Worm (Caenorhabditis elegans): Measurements from ENCODE around the gene W04E12.9.

W04E12.9 gene

DNA sequence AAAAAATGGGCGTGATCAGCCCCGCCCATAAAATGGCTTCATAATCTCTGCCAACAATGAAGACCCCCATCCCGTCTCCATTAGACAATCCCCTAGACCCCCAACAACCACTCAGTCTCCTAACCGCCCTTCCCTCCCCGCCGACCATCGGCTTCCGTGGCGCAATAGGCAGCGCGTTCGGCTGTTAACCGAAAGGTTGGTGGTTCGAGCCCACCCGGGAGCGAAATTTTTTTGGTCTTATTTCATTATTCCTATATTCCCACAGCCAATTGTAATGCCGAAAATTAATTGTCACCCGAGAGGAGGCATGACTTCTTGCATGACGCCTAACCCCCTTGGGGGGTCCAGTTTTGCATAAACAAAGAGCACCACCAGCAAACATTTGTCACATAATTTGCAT, 33.5 kb upstream of the W04E12.9 start (continued):
- TF ChIP-seq zag-1 (tag; optimal IDR thresholded peaks at IDR 0.05), result no peak
- TF ChIP-seq unc-30 (tag; optimal IDR thresholded peaks at IDR 0.05), result no peak
- TF ChIP-seq hlh-4 (tag; optimal IDR thresholded peaks at IDR 0.05), result no peak
- no peak for TF ChIP-seq fkh-10 (GFP tag; optimal IDR thresholded peaks at IDR 0.05)
- no peak for TF ChIP-seq ama-1 (optimal IDR thresholded peaks at IDR 0.05)
- no peak for TF ChIP-seq nhr-237 (tag; optimal IDR thresholded peaks at IDR 0.05)
- peak; percentile 5 for TF ChIP-seq unc-130 (tag; optimal IDR thresholded peaks at IDR 0.05)
- peak in 1 of 3 experiments; percentile 14 for TF ChIP-seq ceh-82 (tag; optimal IDR thresholded peaks at IDR 0.05)

DNA sequence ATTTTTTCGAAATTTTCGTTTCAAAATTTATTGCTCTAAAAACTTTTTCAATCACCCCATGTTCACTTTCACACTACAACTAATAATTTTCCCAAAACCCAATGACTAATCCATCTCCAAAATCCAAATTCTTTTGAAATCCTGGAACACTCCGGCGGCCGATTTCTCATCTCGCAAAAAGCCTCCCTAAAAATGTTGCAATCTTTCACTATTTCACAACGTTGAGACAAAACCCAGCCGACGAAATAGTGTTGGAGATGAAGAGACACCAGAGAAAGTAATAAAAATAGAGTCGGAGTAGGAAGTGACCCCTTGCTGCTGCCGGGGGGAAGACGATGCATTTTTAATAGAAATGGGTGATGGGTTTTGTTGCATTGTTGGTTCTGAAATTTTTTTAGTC, 31.8 kb upstream of the W04E12.9 start:
- TF ChIP-seq lir-3 (tag; optimal IDR thresholded peaks at IDR 0.05; ENCODE audit: poor library complexity) (no peak), lin-15B (tag; optimal IDR thresholded peaks at IDR 0.05) (no peak), nhr-85 (tag) (peak; percentile 31), C04F5.9 (tag; optimal IDR thresholded peaks at IDR 0.05) (no peak), tlp-1 (tag; optimal IDR thresholded peaks at IDR 0.05) (no peak), ceh-82 (tag; optimal IDR thresholded peaks at IDR 0.05) (peak in 2 of 3 experiments; percentile 3 to 4), unc-86 (tag; optimal IDR thresholded peaks at IDR 0.05) (peak; percentile 19), rnt-1 (tag; optimal IDR thresholded peaks at IDR 0.05) (peak; percentile 40)

DNA sequence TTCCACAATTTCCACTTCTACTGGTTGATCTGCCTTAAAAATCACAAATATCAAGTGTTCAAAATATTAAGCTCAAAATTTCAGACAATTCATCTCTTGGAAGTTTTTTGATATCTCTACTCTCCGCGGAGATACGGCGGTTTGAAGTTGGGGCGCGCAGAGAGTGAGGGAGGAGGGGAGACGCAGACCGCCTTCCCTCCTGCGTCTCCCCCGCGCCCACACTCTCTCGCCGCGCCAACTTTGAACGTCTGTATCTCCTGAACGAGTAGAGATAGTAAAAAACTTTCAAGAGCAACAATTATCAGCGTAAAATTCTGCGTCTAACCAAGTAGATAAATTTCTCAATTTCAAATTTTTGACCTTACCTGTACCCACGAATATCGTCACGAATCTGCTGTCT, 28.4 kb upstream of the W04E12.9 start:
- TF ChIP-seq unc-30 (tag; optimal IDR thresholded peaks at IDR 0.05) (no peak), vab-15 (tag; optimal IDR thresholded peaks at IDR 0.05) (no peak), fkh-10 (GFP tag; optimal IDR thresholded peaks at IDR 0.05) (no peak), lin-39 (tag; optimal IDR thresholded peaks at IDR 0.05) (no peak)

DNA sequence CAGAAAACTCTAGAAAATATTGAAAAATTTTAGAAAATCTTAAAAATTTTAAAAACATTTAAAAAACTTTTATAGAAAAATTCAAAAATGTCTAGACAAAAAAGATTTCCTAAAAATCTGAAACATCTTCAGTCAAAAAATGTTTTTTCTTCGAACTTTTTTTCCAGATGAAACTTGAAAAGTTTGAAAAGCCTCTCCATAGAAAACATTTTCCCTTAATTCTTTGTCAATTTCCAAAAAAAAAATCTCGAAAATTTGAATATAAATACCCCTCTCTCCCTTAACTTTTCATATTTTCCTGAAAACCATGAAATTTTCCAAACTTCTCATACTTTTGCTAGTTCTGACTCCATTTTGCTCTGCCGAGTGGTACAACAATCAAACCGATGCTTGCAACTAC, 27.6 kb upstream of the W04E12.9 start, which contains the start of gene Y116F11A.3:
Gene Y116F11A.3, plus strand, starts transcription at position 301 of the 400 bp plus-strand sequence.
- TF ChIP-seq ztf-4 (tag; optimal IDR thresholded peaks at IDR 0.05) (no peak), fkh-8 (tag; optimal IDR thresholded peaks at IDR 0.05) (no peak), C34B4.2 (tag; optimal IDR thresholded peaks at IDR 0.05) (no peak), vab-15 (tag; optimal IDR thresholded peaks at IDR 0.05) (no peak), sox-4 (tag; optimal IDR thresholded peaks at IDR 0.05) (no peak), lin-15B (tag; optimal IDR thresholded peaks at IDR 0.05) (no peak), F16B12.6 (tag; optimal IDR thresholded peaks at IDR 0.05) (no peak), lin-39 (tag; optimal IDR thresholded peaks at IDR 0.05) (no peak)

DNA sequence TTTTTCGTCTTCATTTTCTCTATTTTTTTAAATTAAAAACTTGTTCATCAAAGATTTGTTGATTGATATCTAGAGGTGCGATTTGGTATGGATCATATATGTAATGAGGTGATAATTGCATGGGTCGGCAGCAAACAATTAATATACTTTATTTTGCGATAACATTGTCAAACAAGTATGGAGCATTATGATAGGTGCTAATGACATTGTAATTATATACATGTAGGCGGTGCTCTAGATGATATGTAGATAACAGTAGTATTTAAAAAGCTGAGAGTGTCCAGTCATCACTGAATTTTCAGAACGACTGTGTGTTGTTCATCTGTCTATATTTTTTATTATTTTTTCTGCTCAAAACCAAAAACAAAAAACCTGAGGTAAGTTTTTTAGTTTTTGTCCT, 26.1 kb upstream of the W04E12.9 start, which contains the start of gene Y116F11A.1:
Gene Y116F11A.1, plus strand, starts transcription at position 301 of the 400 bp plus-strand sequence.
- no peak for TF ChIP-seq nhr-11 (tag; optimal IDR thresholded peaks at IDR 0.05)
- no peak for TF ChIP-seq nhr-84 (tag; optimal IDR thresholded peaks at IDR 0.05)
- no peak for TF ChIP-seq C04F5.9 (tag; optimal IDR thresholded peaks at IDR 0.05)
- TF ChIP-seq ceh-90 (tag; optimal IDR thresholded peaks at IDR 0.05), result no peak
- no peak for TF ChIP-seq lin-15B (tag; optimal IDR thresholded peaks at IDR 0.05)
- TF ChIP-seq ztf-4 (tag; optimal IDR thresholded peaks at IDR 0.05), result no peak
- no peak for TF ChIP-seq unc-98 (GFP tag; IDR thresholded peaks at IDR 0.05)
- no peak for TF ChIP-seq ceh-8 (GFP tag; optimal IDR thresholded peaks at IDR 0.05)
- no peak for TF ChIP-seq hlh-4 (tag; optimal IDR thresholded peaks at IDR 0.05)
- no peak for TF ChIP-seq lin-39 (tag; optimal IDR thresholded peaks at IDR 0.05)
- no peak for TF ChIP-seq lsy-2 (tag; optimal IDR thresholded peaks at IDR 0.05)
- no peak for TF ChIP-seq nhr-19 (GFP tag; conservative IDR thresholded peaks at IDR 0.05)
- TF ChIP-seq C16A3.4 (tag; optimal IDR thresholded peaks at IDR 0.05), result no peak
- TF ChIP-seq efl-3 (GFP tag; optimal IDR thresholded peaks at IDR 0.05), result no peak

DNA sequence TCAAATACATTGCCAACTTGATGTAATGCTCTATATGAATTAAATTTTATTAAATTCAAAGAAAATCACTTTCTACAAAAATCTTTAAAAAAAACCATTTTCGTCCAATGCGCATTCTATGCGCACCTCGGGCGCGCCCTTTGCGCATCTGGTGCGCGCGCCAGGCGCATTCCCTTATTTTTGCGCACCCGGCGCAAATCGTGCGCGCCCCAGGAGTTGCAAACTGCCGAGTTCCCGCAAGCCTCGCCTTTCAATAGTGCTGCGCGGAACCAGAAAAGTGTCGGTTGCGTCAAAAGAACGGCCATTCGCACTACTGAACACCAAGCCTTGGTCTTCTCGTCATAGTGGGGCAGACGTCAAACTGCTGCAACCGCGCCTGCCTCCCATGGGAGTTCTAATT, 22.6 kb upstream of the W04E12.9 start:
- no peak for TF ChIP-seq efl-1 (optimal IDR thresholded peaks at IDR 0.05)
- TF ChIP-seq efl-1 (GFP tag; optimal IDR thresholded peaks at IDR 0.05 in 1 of 2), result peak in 1 of 2 experiments; percentile 6
- no peak for TF ChIP-seq fos-1 (tag; optimal IDR thresholded peaks at IDR 0.05)
- TF ChIP-seq unc-62 (GFP tag; optimal IDR thresholded peaks at IDR 0.05), result no peak

All from whole organism, L1 larva.